Fruit fly (Drosophila melanogaster): Measurements from ENCODE around the gene drongo.

drongo gene

DNA sequence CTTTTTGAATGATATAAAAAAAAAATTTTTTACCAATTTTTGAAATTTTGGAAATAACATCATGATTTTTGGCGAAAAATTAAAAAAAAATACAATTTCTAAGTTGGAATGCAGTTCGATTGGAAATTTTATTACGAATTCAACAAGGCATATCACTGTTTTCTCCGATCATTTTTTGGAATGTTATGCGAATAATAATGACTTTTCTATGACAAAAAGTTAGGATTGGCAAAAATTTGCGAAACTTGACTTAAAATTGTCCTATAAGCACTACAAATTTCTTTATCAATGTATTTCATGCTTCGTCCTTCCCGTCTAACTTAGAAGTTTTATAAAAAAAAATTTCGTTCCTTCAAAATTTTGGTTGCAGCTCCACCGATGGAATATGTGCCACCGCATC is 66.8 kb downstream of the drongo start, which contains the start of gene CG3544:
TSS of gene CG3544 (plus strand) at position 301 of the 400 bp plus-strand sequence.
- TF ChIP-seq Vsx2 (GFP tag; optimal IDR thresholded peaks at IDR 0.05; ENCODE audit: partially characterized antibody), result no peak
- TF ChIP-seq tai (GFP tag; optimal IDR thresholded peaks at IDR 0.05), result no peak

Data from whole organism, wandering third instar larva.